Worm (Caenorhabditis elegans): ENCODE data around the gene clec-234.

DNA sequence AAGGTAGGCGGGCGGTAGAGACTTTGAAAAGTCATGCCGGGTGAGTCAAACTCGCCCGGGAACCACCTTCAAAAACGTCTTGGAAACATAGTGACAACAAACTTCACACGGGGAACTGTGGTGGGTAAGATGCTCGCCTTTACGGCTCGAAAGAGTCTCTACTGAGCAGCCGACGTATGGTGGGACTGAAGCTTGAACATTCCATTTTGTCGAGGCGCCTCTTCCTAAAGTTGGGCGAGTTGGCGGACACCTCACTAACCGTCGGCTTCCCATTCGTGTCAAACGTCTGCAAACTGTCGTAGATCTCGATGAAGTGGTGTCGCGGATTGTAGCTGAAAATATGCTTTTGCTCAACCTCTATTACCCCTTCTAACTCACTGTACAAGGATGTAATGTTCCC lies 50.4 kb downstream of the clec-234 start:
- TF ChIP-seq cog-1 (tag; optimal IDR thresholded peaks at IDR 0.05) (no peak), med-1 (GFP tag; optimal IDR thresholded peaks at IDR 0.05; ENCODE audit: insufficient read depth) (no peak), flt-1 (GFP tag; IDR thresholded peaks at IDR 0.05) (no peak), tab-1 (GFP tag; IDR thresholded peaks at IDR 0.05) (no peak), ref-1 (GFP tag; conservative IDR thresholded peaks at IDR 0.05) (no peak), ztf-29 (GFP tag; IDR thresholded peaks at IDR 0.05) (no peak), klf-2 (GFP tag; conservative IDR thresholded peaks at IDR 0.05) (no peak), T22C8.4 (GFP tag; IDR thresholded peaks at IDR 0.05) (no peak)
